Worm (Caenorhabditis elegans) whole organism, late embryonic: ENCODE measurements around the gene F16F9.3.

Experiments used
- K09A11.1 ChIP-seq: sonication (generic microtip); optimal IDR thresholded peaks from 2 replicates; lab custom pipeline; 2017; ENCODE audit warnings: antibody characterized with exemption, mild to moderate bottlenecking, missing genetic modification characterization, missing compliant biosample characterization; ENCODE audit not compliant: insufficient read depth
- che-1 ChIP-seq: sonication (generic microtip); optimal IDR thresholded peaks from 2 replicates; lab custom pipeline; 2016; ENCODE audit warnings: mild to moderate bottlenecking, missing genetic modification characterization, missing compliant biosample characterization
- elt-2 ChIP-seq: sonication (generic microtip); optimal IDR thresholded peaks from 2 replicates; lab custom pipeline; 2016; ENCODE audit warnings: missing genetic modification reagents, missing genetic modification characterization, missing compliant biosample characterization

ce11 chrX:8483951-8484350, 26.5 kb downstream of the F16F9.3 start:
- TF ChIP-seq elt-2 (tag; lab: Kevin White, UChicago) (no peak), che-1 (tag; lab: Kevin White, UChicago) (no peak), K09A11.1 (no peak)
